Fruit fly (Drosophila melanogaster): Measurements from ENCODE around the gene LysRS.
A peak's percentile ranks its signal among the peaks of the same experiment; 100 is the strongest.

Gene LysRS

dm6 chrX:9581869-9582268 lies 26.8 kb downstream of the LysRS start:
- no peak for TF ChIP-seq psq (optimal IDR thresholded peaks at IDR 0.05)
- TF ChIP-seq CG8478 (optimal IDR thresholded peaks at IDR 0.05), result no peak
- TF ChIP-seq pan (optimal IDR thresholded peaks at IDR 0.05), result no peak

DNA sequence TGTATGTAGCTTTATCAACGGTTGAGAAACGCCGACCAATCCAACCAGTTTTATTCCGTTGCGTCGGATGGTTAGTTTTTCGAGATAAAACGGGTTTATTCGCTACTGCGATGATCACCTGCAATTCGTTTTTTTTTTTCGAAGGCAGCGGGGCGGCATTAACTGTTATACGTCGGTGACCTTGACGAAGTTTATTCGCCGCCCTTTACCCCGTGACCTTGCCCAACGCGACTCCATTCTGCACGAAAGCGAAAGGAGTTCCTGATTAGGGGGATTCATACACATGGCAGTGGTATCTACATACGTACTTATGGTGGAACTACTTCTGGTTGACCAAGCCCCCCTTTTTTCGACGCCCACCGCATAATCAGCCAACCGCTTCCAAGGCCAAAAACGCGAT lies 28.1 kb downstream of the LysRS start:
- no peak for TF ChIP-seq psq (optimal IDR thresholded peaks at IDR 0.05)
- TF ChIP-seq usp (GFP tag; optimal IDR thresholded peaks at IDR 0.05), result no peak
- TF ChIP-seq EcR (GFP tag; optimal IDR thresholded peaks at IDR 0.05), result no peak
- TF ChIP-seq CG8478 (optimal IDR thresholded peaks at IDR 0.05), result no peak
- no peak for TF ChIP-seq Dll (optimal IDR thresholded peaks at IDR 0.05)
- no peak for TF ChIP-seq pan (optimal IDR thresholded peaks at IDR 0.05)

DNA sequence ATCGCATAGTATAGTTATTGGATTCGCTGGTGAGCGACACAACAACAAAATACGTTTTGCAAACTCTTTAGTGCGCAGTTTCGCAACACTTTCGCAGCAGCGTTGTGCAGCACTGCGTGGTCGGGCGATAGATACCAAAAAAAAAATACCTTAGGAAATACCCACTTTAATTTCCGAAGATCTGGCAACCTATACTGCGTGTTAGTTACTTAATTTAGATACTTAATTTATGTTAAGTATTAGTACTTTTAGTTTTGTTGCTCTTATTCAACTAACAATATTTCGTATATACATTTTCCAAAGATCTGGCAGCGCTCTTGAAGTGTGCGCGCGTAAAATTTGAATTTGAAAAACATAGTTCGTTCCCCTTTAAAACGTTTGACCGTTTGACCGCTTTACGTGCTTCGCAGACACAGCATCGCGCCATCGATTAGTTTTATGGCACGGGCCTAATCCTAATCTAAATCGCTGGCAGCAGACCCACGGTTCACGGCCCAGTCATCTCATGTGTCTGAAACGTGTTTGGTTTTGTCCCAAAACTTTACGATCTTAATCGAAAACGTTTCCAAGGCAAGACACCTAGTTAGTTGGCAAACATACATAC lies 28.7 kb downstream of the LysRS start, which contains the start of gene LPCAT:
Gene LPCAT (minus strand): TSS at position 70 of the 604 bp plus-strand sequence.
- TF ChIP-seq pan (optimal IDR thresholded peaks at IDR 0.05) (no peak), usp (GFP tag; optimal IDR thresholded peaks at IDR 0.05) (no peak), EcR (GFP tag; optimal IDR thresholded peaks at IDR 0.05) (no peak), CG8478 (optimal IDR thresholded peaks at IDR 0.05) (no peak), Dll (optimal IDR thresholded peaks at IDR 0.05) (no peak), psq (optimal IDR thresholded peaks at IDR 0.05) (no peak)

- no peak for TF ChIP-seq pan (optimal IDR thresholded peaks at IDR 0.05)
- peak in 1 of 2 experiments; percentile 60 for TF ChIP-seq EcR (GFP tag; optimal IDR thresholded peaks at IDR 0.05)
- TF ChIP-seq psq (optimal IDR thresholded peaks at IDR 0.05), result peak; percentile 39
These were observed 29.8 kb downstream of the LysRS start for dm6 chrX:9578696-9579509.

dm6 chrX:9578014-9578413 lies 30.7 kb downstream of the LysRS start:
- TF ChIP-seq psq (optimal IDR thresholded peaks at IDR 0.05) (no peak), EcR (GFP tag; optimal IDR thresholded peaks at IDR 0.05) (no peak), usp (GFP tag; optimal IDR thresholded peaks at IDR 0.05) (no peak), CG8478 (optimal IDR thresholded peaks at IDR 0.05) (no peak), Dll (optimal IDR thresholded peaks at IDR 0.05) (no peak), pan (optimal IDR thresholded peaks at IDR 0.05) (no peak)

DNA sequence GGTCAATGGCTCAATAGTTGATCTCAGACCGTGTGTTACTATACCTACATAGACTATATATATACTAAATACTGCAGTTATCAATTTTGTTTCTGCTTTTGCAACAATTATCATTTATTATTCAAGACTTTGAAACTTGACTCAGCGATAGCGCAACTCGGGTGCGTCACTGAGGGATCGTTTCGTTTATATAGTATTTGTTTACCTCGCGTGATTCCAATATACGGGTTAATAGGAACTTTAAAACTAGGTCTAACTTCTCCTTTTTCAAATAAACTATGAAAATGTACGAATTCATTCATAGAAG lies 31.4 kb downstream of the LysRS start:
- no peak for TF ChIP-seq pan (optimal IDR thresholded peaks at IDR 0.05)

dm6 chrX:9576504-9577337 lies 32.0 kb downstream of the LysRS start:
- TF ChIP-seq CG8478 (optimal IDR thresholded peaks at IDR 0.05) (no peak), EcR (GFP tag; optimal IDR thresholded peaks at IDR 0.05) (no peak), Dll (optimal IDR thresholded peaks at IDR 0.05) (no peak), pan (optimal IDR thresholded peaks at IDR 0.05) (no peak), psq (optimal IDR thresholded peaks at IDR 0.05) (no peak), usp (GFP tag; optimal IDR thresholded peaks at IDR 0.05) (no peak)

- TF ChIP-seq usp (GFP tag; optimal IDR thresholded peaks at IDR 0.05) (no peak), pan (optimal IDR thresholded peaks at IDR 0.05) (no peak)
These were observed 32.6 kb downstream of the LysRS start, which contains the start of gene CG42395 for dm6 chrX:9576147-9576503. Gene CG42395, minus strand, starts transcription at chrX:9576247.

dm6 chrX:9571208-9571607 lies 37.5 kb downstream of the LysRS start, which contains the start of gene Cubn:
Gene Cubn, minus strand, starts transcription at chrX:9571308.
- no peak for TF ChIP-seq pan (optimal IDR thresholded peaks at IDR 0.05)
- TF ChIP-seq Dll (optimal IDR thresholded peaks at IDR 0.05), result no peak
- no peak for TF ChIP-seq CG8478 (optimal IDR thresholded peaks at IDR 0.05)
- TF ChIP-seq usp (GFP tag; optimal IDR thresholded peaks at IDR 0.05), result no peak
- TF ChIP-seq psq (optimal IDR thresholded peaks at IDR 0.05), result no peak
- TF ChIP-seq EcR (GFP tag; optimal IDR thresholded peaks at IDR 0.05), result no peak

DNA sequence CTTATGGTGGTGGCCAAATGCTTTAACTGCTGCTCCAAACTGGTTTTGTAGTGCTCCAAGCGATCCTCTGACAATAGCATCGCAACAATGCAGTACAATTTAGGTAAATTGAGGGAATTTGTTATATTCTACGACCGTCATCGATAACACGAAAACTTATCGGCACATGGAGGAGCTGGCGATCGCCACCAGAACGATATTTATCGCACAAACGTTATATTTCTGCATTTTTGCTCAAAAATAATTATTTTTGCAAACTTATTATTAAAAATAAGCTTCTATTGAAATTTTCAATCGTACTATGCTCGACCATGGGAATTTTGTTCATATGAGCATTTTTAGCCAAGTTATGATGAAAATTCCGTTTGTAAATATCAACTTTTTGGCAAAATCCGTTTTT lies 52.3 kb downstream of the LysRS start, which contains the start of gene CG15317:
Gene CG15317 (minus strand): TSS at position 148 of the 400 bp plus-strand sequence.
- no peak for TF ChIP-seq EcR (GFP tag; optimal IDR thresholded peaks at IDR 0.05)
- no peak for TF ChIP-seq pan (optimal IDR thresholded peaks at IDR 0.05)
- no peak for TF ChIP-seq CG8478 (optimal IDR thresholded peaks at IDR 0.05)
- no peak for TF ChIP-seq Dll (optimal IDR thresholded peaks at IDR 0.05)
- TF ChIP-seq usp (GFP tag; optimal IDR thresholded peaks at IDR 0.05), result no peak
